Fruit fly (Drosophila melanogaster) whole organism, embryonic: ENCODE measurements around the gene CG1463.

ENCODE experiments used
- Aef1 ChIP-seq: fragments of 200-800 bp; sonication (Bioruptor generic); IDR thresholded peaks from 3 replicates; pipeline ENCODE4 v1.3.6; 2022; ENCODE audit warnings: missing biosample characterization, missing genetic modification characterization
- Atf-2 ChIP-seq: fragments of 200-800 bp; sonication (Bioruptor generic); optimal IDR thresholded peaks from 2 replicates; lab custom pipeline; 2016; ENCODE audit warnings: missing biosample characterization, missing genetic modification characterization
- Atf6 ChIP-seq: fragments of 200-800 bp; sonication (Bioruptor generic); IDR thresholded peaks from 2 replicates; pipeline ENCODE4 v1.3.6; 2022; ENCODE audit warnings: missing biosample characterization, missing genetic modification characterization
- Awh ChIP-seq: fragments of 200-800 bp; sonication (Bioruptor generic); IDR thresholded peaks from 2 replicates; pipeline ENCODE4, ENCODE4 v1.3.6; 2022; ENCODE audit warnings: missing biosample characterization, missing genetic modification characterization
- CG10147 ChIP-seq: fragments of 200-800 bp; sonication (Bioruptor generic); optimal IDR thresholded peaks from 2 replicates; lab custom pipeline; 2019; ENCODE audit warnings: missing biosample characterization, mild to moderate bottlenecking, missing genetic modification characterization, moderate library complexity
- CG10267 ChIP-seq: fragments of 200-800 bp; sonication (Bioruptor generic); optimal IDR thresholded peaks from 2 replicates; lab custom pipeline; 2018; ENCODE audit warnings: missing biosample characterization, mild to moderate bottlenecking, missing genetic modification characterization, moderate library complexity
- CG11560 ChIP-seq: fragments of 200-800 bp; sonication (Bioruptor generic); IDR thresholded peaks from 3 replicates; pipeline ENCODE4 v1.3.6; 2022; ENCODE audit warnings: missing biosample characterization, missing genetic modification characterization
- CG12659 ChIP-seq: fragments of 200-800 bp; sonication (Bioruptor generic); optimal IDR thresholded peaks from 3 replicates; lab custom pipeline; 2017; ENCODE audit warnings: mild to moderate bottlenecking, missing biosample characterization, missing genetic modification reagents, missing genetic modification characterization
- CG12744 ChIP-seq: fragments of 200-800 bp; sonication (Bioruptor generic); optimal IDR thresholded peaks from 2 replicates; lab custom pipeline; 2016; ENCODE audit warnings: missing biosample characterization, missing genetic modification characterization
- CG13123 ChIP-seq: fragments of 200-800 bp; sonication (Bioruptor generic); optimal IDR thresholded peaks from 2 replicates; lab custom pipeline; 2016; ENCODE audit warnings: missing biosample characterization, missing genetic modification characterization
- CG1832 ChIP-seq: fragments of 200-800 bp; sonication (Bioruptor generic); optimal IDR thresholded peaks from 2 replicates; lab custom pipeline; 2017; ENCODE audit warnings: missing biosample characterization, mild to moderate bottlenecking, missing genetic modification characterization, inconsistent platforms
- CG2116 ChIP-seq: fragments of 200-800 bp; sonication (Bioruptor generic); optimal IDR thresholded peaks from 3 replicates; lab custom pipeline; 2018; ENCODE audit warnings: missing biosample characterization, mild to moderate bottlenecking, missing genetic modification characterization
- CG2129 ChIP-seq: fragments of 200-800 bp; sonication (Bioruptor generic); IDR thresholded peaks from 2 replicates; pipeline ENCODE4 v1.3.6; 2022; ENCODE audit warnings: missing biosample characterization, missing genetic modification characterization; ENCODE audit not compliant: partially characterized antibody
- CG2712 ChIP-seq: fragments of 200-800 bp; optimal IDR thresholded peaks from 3 replicates; lab custom pipeline; 2019; ENCODE audit warnings: missing biosample characterization, mild to moderate bottlenecking, missing genetic modification characterization, moderate library complexity
- CG3995 ChIP-seq: fragments of 200-800 bp; sonication (Bioruptor generic); optimal IDR thresholded peaks from 3 replicates; lab custom pipeline; 2016; ENCODE audit warnings: missing biosample characterization, missing genetic modification characterization
- CG5180 ChIP-seq: fragments of 200-800 bp; sonication (Bioruptor generic); optimal IDR thresholded peaks from 3 replicates; lab custom pipeline; 2017; ENCODE audit warnings: missing biosample characterization, missing genetic modification characterization, mild to moderate bottlenecking, moderate library complexity, missing genetic modification reagents
- CG6689 ChIP-seq: fragments of 200-800 bp; sonication (Bioruptor generic); IDR thresholded peaks from 2 replicates; pipeline ENCODE4 v1.3.6; 2022; ENCODE audit warnings: missing biosample characterization, missing genetic modification characterization
- CG7271 ChIP-seq: fragments of 200-800 bp; sonication (Bioruptor generic); optimal IDR thresholded peaks from 2 replicates; lab custom pipeline; 2018; ENCODE audit warnings: missing biosample characterization, mild to moderate bottlenecking, missing genetic modification characterization, moderate library complexity
- CG8281 ChIP-seq: fragments of 200-800 bp; sonication (Bioruptor generic); optimal IDR thresholded peaks from 2 replicates; lab custom pipeline; 2018; ENCODE audit warnings: missing biosample characterization, mild to moderate bottlenecking, missing genetic modification characterization, moderate library complexity
- CG8290 ChIP-seq, 3 experiments: fragments of 200-800 bp; sonication (Bioruptor generic); optimal IDR thresholded peaks; 2 replicates each; lab custom pipeline; 2016 to 2019; ENCODE audit warnings: missing biosample characterization in 3 of 3, missing genetic modification characterization in 3 of 3, mild to moderate bottlenecking in 2 of 3, moderate library complexity in 1 of 3
- CG8388 ChIP-seq: fragments of 200-800 bp; sonication (Bioruptor generic); optimal IDR thresholded peaks from 2 replicates; lab custom pipeline; 2019; ENCODE audit warnings: missing biosample characterization, mild to moderate bottlenecking, missing genetic modification characterization, moderate library complexity
- CkIIα-i1 ChIP-seq: fragments of 200-800 bp; sonication (Bioruptor generic); IDR thresholded peaks from 2 replicates; pipeline ENCODE4 v1.3.6; 2022; ENCODE audit warnings: missing biosample characterization, missing genetic modification characterization
- Ets65A ChIP-seq: fragments of 200-800 bp; sonication (Bioruptor generic); peaks from one replicate; lab custom pipeline; 2016; ENCODE audit warnings: missing biosample characterization, missing genetic modification characterization
- Ets97D ChIP-seq: fragments of 200-800 bp; sonication (Bioruptor generic); optimal IDR thresholded peaks from 3 replicates; lab custom pipeline; 2016; ENCODE audit warnings: missing biosample characterization, missing genetic modification characterization
- Hr51 ChIP-seq, 2 experiments: fragments of 200-800 bp; sonication (Bioruptor generic); optimal IDR thresholded peaks; 2 replicates in 1 of 2; 3 replicates in 1 of 2; lab custom pipeline; 2016 to 2018; ENCODE audit warnings: missing biosample characterization in 2 of 2, missing genetic modification characterization in 2 of 2, mild to moderate bottlenecking in 1 of 2, moderate library complexity in 1 of 2
- MTF-1 ChIP-seq: fragments of 200-800 bp; sonication (Bioruptor generic); optimal IDR thresholded peaks from 2 replicates; lab custom pipeline; 2018; ENCODE audit warnings: missing biosample characterization, mild to moderate bottlenecking, missing genetic modification characterization, borderline replicate concordance
- Max ChIP-seq: fragments of 200-800 bp; sonication (Bioruptor generic); optimal IDR thresholded peaks from 2 replicates; lab custom pipeline; 2016; ENCODE audit warnings: missing biosample characterization, mild to moderate bottlenecking, missing genetic modification characterization
- Med ChIP-seq: fragments of 200-800 bp; sonication (Bioruptor generic); peaks from one replicate; lab custom pipeline; 2016; ENCODE audit warnings: missing biosample characterization, missing genetic modification characterization, mild to moderate bottlenecking, inconsistent platforms, moderate library complexity
- NC2β ChIP-seq: fragments of 200-800 bp; sonication (Bioruptor generic); optimal IDR thresholded peaks from 2 replicates; lab custom pipeline; 2016; ENCODE audit warnings: missing biosample characterization, missing genetic modification characterization
- Oli ChIP-seq: fragments of 200-800 bp; sonication (Bioruptor generic); optimal IDR thresholded peaks from 2 replicates; lab custom pipeline; 2018; ENCODE audit warnings: missing biosample characterization, mild to moderate bottlenecking, missing genetic modification characterization, moderate library complexity
- Sry-β ChIP-seq: fragments of 200-800 bp; sonication (Bioruptor generic); optimal IDR thresholded peaks from 2 replicates; lab custom pipeline; 2018; ENCODE audit warnings: missing biosample characterization, mild to moderate bottlenecking, missing genetic modification characterization, moderate library complexity
- Sry-δ ChIP-seq: fragments of 200-800 bp; sonication (Bioruptor generic); optimal IDR thresholded peaks from 2 replicates; lab custom pipeline; 2016; ENCODE audit warnings: missing biosample characterization, missing genetic modification characterization
- cato ChIP-seq: fragments of 200-800 bp; sonication (Bioruptor generic); optimal IDR thresholded peaks from 2 replicates; lab custom pipeline; 2016; ENCODE audit warnings: missing biosample characterization, missing genetic modification characterization, borderline replicate concordance
- cg ChIP-seq: fragments of 200-800 bp; sonication (Bioruptor generic); optimal IDR thresholded peaks from 3 replicates; lab custom pipeline; 2019; ENCODE audit warnings: missing biosample characterization, mild to moderate bottlenecking, missing genetic modification characterization, moderate library complexity
- gem ChIP-seq: fragments of 200-800 bp; sonication (Bioruptor generic); optimal IDR thresholded peaks from 2 replicates; lab custom pipeline; 2019; ENCODE audit warnings: missing biosample characterization, mild to moderate bottlenecking, missing genetic modification characterization, moderate library complexity
- her ChIP-seq: fragments of 200-800 bp; sonication (Bioruptor generic); optimal IDR thresholded peaks from 2 replicates; lab custom pipeline; 2016; ENCODE audit warnings: missing biosample characterization, missing genetic modification characterization
- jumu ChIP-seq: fragments of 200-800 bp; sonication (Bioruptor generic); optimal IDR thresholded peaks from 3 replicates; lab custom pipeline; 2016; ENCODE audit warnings: missing biosample characterization, missing genetic modification characterization
- nau ChIP-seq: fragments of 200-800 bp; sonication (Bioruptor generic); optimal IDR thresholded peaks from 3 replicates; lab custom pipeline; 2017; ENCODE audit warnings: missing biosample characterization, mild to moderate bottlenecking, missing genetic modification characterization, missing genetic modification reagents
- nerfin-1 ChIP-seq: fragments of 200-800 bp; sonication (Bioruptor generic); optimal IDR thresholded peaks from 3 replicates; lab custom pipeline; 2019; ENCODE audit warnings: missing biosample characterization, mild to moderate bottlenecking, missing genetic modification characterization, moderate library complexity
- org-1 ChIP-seq: fragments of 200-800 bp; sonication (Bioruptor generic); optimal IDR thresholded peaks from 2 replicates; lab custom pipeline; 2017; ENCODE audit warnings: missing biosample characterization, missing genetic modification characterization
- phol ChIP-seq: fragments of 200-800 bp; sonication (Bioruptor generic); optimal IDR thresholded peaks from 3 replicates; lab custom pipeline; 2018; ENCODE audit warnings: missing biosample characterization, mild to moderate bottlenecking, missing genetic modification characterization, moderate library complexity
- psq ChIP-seq: fragments of 200-800 bp; sonication (Bioruptor generic); optimal IDR thresholded peaks from 2 replicates; lab custom pipeline; 2017; ENCODE audit warnings: missing biosample characterization, missing genetic modification characterization
- repo ChIP-seq: fragments of 200-800 bp; sonication (Bioruptor generic); optimal IDR thresholded peaks from 2 replicates; lab custom pipeline; 2016; ENCODE audit warnings: missing biosample characterization, missing genetic modification characterization
- stc ChIP-seq: fragments of 200-800 bp; sonication (Bioruptor generic); IDR thresholded peaks from 2 replicates; pipeline ENCODE4 v1.3.6; 2022; ENCODE audit warnings: missing biosample characterization, missing genetic modification characterization
- stwl ChIP-seq: fragments of 200-800 bp; sonication (Bioruptor generic); optimal IDR thresholded peaks from 3 replicates; lab custom pipeline; 2018; ENCODE audit warnings: missing biosample characterization, mild to moderate bottlenecking, missing genetic modification characterization, moderate library complexity
- toy ChIP-seq: fragments of 200-800 bp; sonication (Bioruptor generic); IDR thresholded peaks from 2 replicates; pipeline ENCODE4 v1.3.6; 2022; ENCODE audit warnings: missing biosample characterization, missing genetic modification characterization
- vfl ChIP-seq: fragments of 200-800 bp; sonication (Bioruptor generic); optimal IDR thresholded peaks from 2 replicates; lab custom pipeline; 2016; ENCODE audit warnings: missing biosample characterization, missing genetic modification characterization
- wor ChIP-seq: fragments of 200-800 bp; sonication (Bioruptor generic); IDR thresholded peaks from 2 replicates; pipeline ENCODE4 v1.3.6; 2022; ENCODE audit warnings: missing biosample characterization, missing genetic modification characterization
- zen ChIP-seq: fragments of 200-800 bp; sonication (Bioruptor generic); optimal IDR thresholded peaks from 3 replicates; lab custom pipeline; 2018; ENCODE audit warnings: missing biosample characterization, mild to moderate bottlenecking, missing genetic modification characterization, moderate library complexity
- zf30C ChIP-seq: fragments of 200-800 bp; sonication (Bioruptor generic); optimal IDR thresholded peaks from 3 replicates; lab custom pipeline; 2018; ENCODE audit warnings: missing biosample characterization, mild to moderate bottlenecking, missing genetic modification characterization

Gene CG1463

dm6 chrX:12645361-12645760, 33.9 kb upstream of the CG1463 start:
- TF ChIP-seq CG8281 (no peak), CG2712 (tag; lab: Kevin White, UChicago) (no peak), repo (GFP tag; lab: Kevin White, UChicago) (no peak), CG2129 (no peak), Sry-δ (GFP tag; lab: Kevin White, UChicago) (peak; percentile 37), Ets65A (GFP tag; lab: Kevin White, UChicago) (peak; percentile 65), CG7271 (tag; lab: Kevin White, UChicago) (peak; percentile 33), vfl (GFP tag; lab: Kevin White, UChicago) (no peak), stwl (peak; percentile 93), Atf6 (GFP tag; lab: Robert Waterston, UW) (no peak), CG10267 (tag; lab: Kevin White, UChicago) (peak; percentile 2), phol (tag; lab: Kevin White, UChicago) (peak; percentile 17), CG12659 (GFP tag; lab: Kevin White, UChicago) (no peak), Ets97D (peak; percentile 77), zen (tag; lab: Kevin White, UChicago) (no peak), CG8290 (GFP tag; optimal IDR thresholded peaks at IDR 0.05; lab: Kevin White, UChicago) (peak; percentile 4), CG8290 (tag; optimal IDR thresholded peaks at IDR 0.05; lab: Kevin White, UChicago) (no peak), CG2116 (GFP tag; lab: Kevin White, UChicago) (peak; percentile 14), org-1 (no peak)

- TF ChIP-seq CG1832 (GFP tag; lab: Kevin White, UChicago) (peak; percentile 44), cato (no peak), CG6689 (GFP tag; lab: Robert Waterston, UW) (no peak), stc (GFP tag; lab: Robert Waterston, UW) (no peak), CkIIα-i1 (GFP tag; lab: Robert Waterston, UW) (no peak), Aef1 (GFP tag; lab: Robert Waterston, UW) (no peak), CG11560 (no peak), cg (GFP tag; lab: Kevin White, UChicago) (peak; percentile 40), NC2β (GFP tag; lab: Kevin White, UChicago) (no peak), Hr51 (GFP tag; optimal IDR thresholded peaks at IDR 0.05; lab: Kevin White, UChicago) (no peak), CG12744 (GFP tag; lab: Kevin White, UChicago) (no peak), CG8388 (GFP tag; lab: Kevin White, UChicago) (no peak), CG3995 (no peak), Sry-β (GFP tag; lab: Kevin White, UChicago) (no peak), Max (GFP tag; lab: Kevin White, UChicago) (no peak), zen (tag; lab: Kevin White, UChicago) (peak; percentile 31), her (GFP tag; lab: Kevin White, UChicago) (no peak), CG13123 (GFP tag; lab: Kevin White, UChicago) (no peak), CG5180 (GFP tag; lab: Kevin White, UChicago) (no peak), nerfin-1 (tag; lab: Kevin White, UChicago) (peak; percentile 79), Oli (no peak), zf30C (GFP tag; lab: Kevin White, UChicago) (no peak), Atf-2 (no peak), nau (GFP tag; lab: Kevin White, UChicago) (no peak), wor (GFP tag; lab: Robert Waterston, UW) (no peak), Med (GFP tag; lab: Kevin White, UChicago) (peak; percentile 58), jumu (GFP tag; lab: Kevin White, UChicago) (no peak), toy (GFP tag; lab: Robert Waterston, UW) (no peak), MTF-1 (no peak), psq (GFP tag; lab: Kevin White, UChicago) (no peak), Awh (GFP tag; lab: Robert Waterston, UW) (no peak), CG10147 (no peak), gem (no peak)
These were observed 22.5 kb upstream of the CG1463 start for dm6 chrX:12633992-12634391.
